Fruit fly (Drosophila melanogaster) whole organism, embryonic: ENCODE data around the gene Inx3.

Source experiments
- Atf3 ChIP-seq: fragments of 200-800 bp; sonication (Bioruptor generic); optimal IDR thresholded peaks from 3 replicates; lab custom pipeline; 2016; ENCODE audit warnings: missing biosample characterization, missing genetic modification characterization
- B-H1 ChIP-seq: fragments of 200-800 bp; sonication (Bioruptor generic); IDR thresholded peaks from 3 replicates; pipeline ENCODE4 v1.3.6; 2022; ENCODE audit warnings: missing biosample characterization, missing genetic modification characterization
- CG10366 ChIP-seq: fragments of 200-800 bp; sonication (Bioruptor generic); IDR thresholded peaks from 2 replicates; pipeline ENCODE4 v1.3.6; 2022; ENCODE audit warnings: missing biosample characterization, missing genetic modification characterization
- CG13287 ChIP-seq: fragments of 200-800 bp; sonication (Bioruptor generic); IDR thresholded peaks from 2 replicates; pipeline ENCODE4 v1.3.6; 2022; ENCODE audit warnings: missing biosample characterization, missing genetic modification characterization; ENCODE audit not compliant: partially characterized antibody
- CG15601 ChIP-seq: fragments of 200-800 bp; sonication (Bioruptor generic); optimal IDR thresholded peaks from 3 replicates; lab custom pipeline; 2019; ENCODE audit warnings: missing biosample characterization, mild to moderate bottlenecking, missing genetic modification characterization, moderate library complexity
- CG17568 ChIP-seq: fragments of 200-800 bp; sonication (Bioruptor generic); optimal IDR thresholded peaks from 2 replicates; lab custom pipeline; 2018; ENCODE audit warnings: missing biosample characterization, mild to moderate bottlenecking, missing genetic modification characterization, moderate library complexity
- CG17612 ChIP-seq: fragments of 200-800 bp; sonication (Bioruptor generic); IDR thresholded peaks from 2 replicates; pipeline ENCODE4 v1.3.6; 2022; ENCODE audit warnings: missing biosample characterization, missing genetic modification characterization
- CG17802 ChIP-seq: fragments of 200-800 bp; sonication (Bioruptor generic); optimal IDR thresholded peaks from 2 replicates; lab custom pipeline; 2018; ENCODE audit warnings: missing biosample characterization, mild to moderate bottlenecking, missing genetic modification characterization, moderate library complexity
- CG17829 ChIP-seq: fragments of 200-800 bp; optimal IDR thresholded peaks from 2 replicates; lab custom pipeline; 2019; ENCODE audit warnings: missing biosample characterization, mild to moderate bottlenecking, missing genetic modification characterization, moderate library complexity
- CG18262 ChIP-seq: fragments of 200-800 bp; optimal IDR thresholded peaks from 3 replicates; lab custom pipeline; 2019; ENCODE audit warnings: missing biosample characterization, mild to moderate bottlenecking, missing genetic modification characterization, moderate library complexity
- CG2116 ChIP-seq: fragments of 200-800 bp; sonication (Bioruptor generic); optimal IDR thresholded peaks from 3 replicates; lab custom pipeline; 2018; ENCODE audit warnings: missing biosample characterization, mild to moderate bottlenecking, missing genetic modification characterization
- CG2199 ChIP-seq: fragments of 200-800 bp; sonication (Bioruptor generic); IDR thresholded peaks from 3 replicates; pipeline ENCODE4 v1.3.6; 2022; ENCODE audit warnings: missing biosample characterization, missing genetic modification characterization
- CG30431 ChIP-seq: fragments of 200-800 bp; sonication (Bioruptor generic); optimal IDR thresholded peaks from 2 replicates; lab custom pipeline; 2017; ENCODE audit warnings: missing biosample characterization, missing genetic modification characterization
- CG3838 ChIP-seq: fragments of 200-800 bp; sonication (Bioruptor generic); optimal IDR thresholded peaks from 3 replicates; lab custom pipeline; 2016; ENCODE audit warnings: missing biosample characterization, missing genetic modification characterization
- CG4424 ChIP-seq: fragments of 200-800 bp; sonication (Bioruptor generic); optimal IDR thresholded peaks from 3 replicates; lab custom pipeline; 2016; ENCODE audit warnings: missing biosample characterization, missing genetic modification characterization
- CG4707 ChIP-seq: fragments of 200-800 bp; sonication (Bioruptor generic); optimal IDR thresholded peaks from 2 replicates; lab custom pipeline; 2018; ENCODE audit warnings: missing biosample characterization, mild to moderate bottlenecking, missing genetic modification characterization, moderate library complexity
- CG6791 ChIP-seq: fragments of 200-800 bp; sonication (Bioruptor generic); IDR thresholded peaks from 3 replicates; pipeline ENCODE4 v1.3.6; 2022; ENCODE audit warnings: missing biosample characterization, missing genetic modification characterization; ENCODE audit not compliant: partially characterized antibody
- CG7372 ChIP-seq: fragments of 200-800 bp; sonication (Bioruptor generic); IDR thresholded peaks from 2 replicates; pipeline ENCODE4 v1.3.6; 2022; ENCODE audit warnings: missing biosample characterization, missing genetic modification characterization
- CG7839 ChIP-seq: fragments of 200-800 bp; sonication (Bioruptor generic); optimal IDR thresholded peaks from 3 replicates; lab custom pipeline; 2018; ENCODE audit warnings: missing biosample characterization, mild to moderate bottlenecking, missing genetic modification characterization, moderate library complexity
- CG8388 ChIP-seq: fragments of 200-800 bp; sonication (Bioruptor generic); optimal IDR thresholded peaks from 2 replicates; lab custom pipeline; 2019; ENCODE audit warnings: missing biosample characterization, mild to moderate bottlenecking, missing genetic modification characterization, moderate library complexity
- CG9215 ChIP-seq: fragments of 200-800 bp; sonication (Bioruptor generic); IDR thresholded peaks from 2 replicates; pipeline ENCODE4 v1.3.6; 2022; ENCODE audit warnings: missing biosample characterization, missing genetic modification characterization
- Dad ChIP-seq: fragments of 200-800 bp; sonication (Bioruptor generic); optimal IDR thresholded peaks from 3 replicates; lab custom pipeline; 2016; ENCODE audit warnings: missing biosample characterization, missing genetic modification characterization
- HLH54F ChIP-seq: fragments of 200-800 bp; sonication (Bioruptor generic); optimal IDR thresholded peaks from 3 replicates; lab custom pipeline; 2016; ENCODE audit warnings: missing biosample characterization, missing genetic modification characterization
- HLHmδ ChIP-seq: fragments of 200-800 bp; sonication (Bioruptor generic); optimal IDR thresholded peaks from 2 replicates; lab custom pipeline; 2018; ENCODE audit warnings: missing biosample characterization, mild to moderate bottlenecking, missing genetic modification characterization, moderate library complexity
- HmgD ChIP-seq: fragments of 200-800 bp; sonication (Bioruptor generic); optimal IDR thresholded peaks from 3 replicates; lab custom pipeline; 2016; ENCODE audit warnings: missing biosample characterization, missing genetic modification characterization
- Hr78 ChIP-seq, 2 experiments: fragments of 200-800 bp in 1 of 2; fragments of >200 bp in 1 of 2; sonication (Bioruptor generic) in 1 of 2; optimal IDR thresholded peaks; 2 replicates each; lab custom pipeline; 2017 to 2019; ENCODE audit warnings: missing biosample characterization in 2 of 2, missing genetic modification characterization in 2 of 2, mild to moderate bottlenecking in 1 of 2, moderate library complexity in 1 of 2
- MESR4 ChIP-seq: fragments of 200-800 bp; sonication (Bioruptor generic); optimal IDR thresholded peaks from 2 replicates; lab custom pipeline; 2018; ENCODE audit warnings: missing biosample characterization, mild to moderate bottlenecking, missing genetic modification characterization, moderate library complexity
- Nf-YC ChIP-seq: fragments of 200-800 bp; optimal IDR thresholded peaks from 3 replicates; lab custom pipeline; 2019; ENCODE audit warnings: missing biosample characterization, mild to moderate bottlenecking, missing genetic modification characterization, moderate library complexity
- Oaz ChIP-seq: fragments of 200-800 bp; sonication (Bioruptor generic); IDR thresholded peaks from 2 replicates; pipeline ENCODE4 v1.3.6; 2022; ENCODE audit warnings: missing biosample characterization, missing genetic modification characterization
- Opbp ChIP-seq: fragments of 200-800 bp; sonication (Bioruptor generic); IDR thresholded peaks from 3 replicates; pipeline ENCODE4 v1.3.6; 2022; ENCODE audit warnings: missing biosample characterization, missing genetic modification characterization; ENCODE audit not compliant: partially characterized antibody
- Ptx1 ChIP-seq: fragments of 200-800 bp; sonication (Bioruptor generic); IDR thresholded peaks from 2 replicates; pipeline ENCODE4 v1.3.6; 2022; ENCODE audit warnings: missing biosample characterization, missing genetic modification characterization
- TFAM ChIP-seq: fragments of 200-800 bp; sonication (Bioruptor generic); optimal IDR thresholded peaks from 2 replicates; lab custom pipeline; 2017; ENCODE audit warnings: missing biosample characterization, missing genetic modification characterization, inconsistent platforms
- ap ChIP-seq: fragments of 200-800 bp; sonication (Bioruptor generic); IDR thresholded peaks from 2 replicates; pipeline ENCODE4 v1.3.6; 2022; ENCODE audit warnings: missing biosample characterization, missing genetic modification characterization
- br ChIP-seq: fragments of >200 bp; optimal IDR thresholded peaks from 2 replicates; lab custom pipeline; 2017
- crp ChIP-seq, 2 experiments: fragments of 200-800 bp; sonication (Bioruptor generic); optimal IDR thresholded peaks; 2 replicates in 1 of 2; 3 replicates in 1 of 2; lab custom pipeline; 2017; ENCODE audit warnings: missing biosample characterization in 2 of 2, missing genetic modification characterization in 2 of 2, mild to moderate bottlenecking in 1 of 2, moderate library complexity in 1 of 2
- danr ChIP-seq: fragments of 200-800 bp; sonication (Bioruptor generic); IDR thresholded peaks from 2 replicates; pipeline ENCODE4 v1.3.6; 2022; ENCODE audit warnings: missing biosample characterization, missing genetic modification characterization
- gcm ChIP-seq: fragments of 200-800 bp; sonication (Bioruptor generic); optimal IDR thresholded peaks from 2 replicates; lab custom pipeline; 2019; ENCODE audit warnings: missing biosample characterization, mild to moderate bottlenecking, missing genetic modification characterization, moderate library complexity
- gem ChIP-seq: fragments of 200-800 bp; sonication (Bioruptor generic); optimal IDR thresholded peaks from 2 replicates; lab custom pipeline; 2019; ENCODE audit warnings: missing biosample characterization, mild to moderate bottlenecking, missing genetic modification characterization, moderate library complexity
- hbn ChIP-seq: fragments of 200-800 bp; sonication (Bioruptor generic); IDR thresholded peaks from 2 replicates; pipeline ENCODE4 v1.3.6; 2022; ENCODE audit warnings: missing biosample characterization, missing genetic modification characterization; ENCODE audit not compliant: partially characterized antibody
- hth ChIP-seq: fragments of >200 bp; optimal IDR thresholded peaks from 2 replicates; lab custom pipeline; 2017; ENCODE audit warnings: inconsistent platforms
- kay ChIP-seq: fragments of 200-800 bp; sonication (Bioruptor generic); optimal IDR thresholded peaks from 2 replicates; lab custom pipeline; 2016; ENCODE audit warnings: missing biosample characterization, missing genetic modification characterization
- odd ChIP-seq: fragments of 200-800 bp; sonication (Bioruptor generic); optimal IDR thresholded peaks from 2 replicates; lab custom pipeline; 2017; ENCODE audit warnings: missing biosample characterization, mild to moderate bottlenecking, missing genetic modification characterization
- phol ChIP-seq: fragments of 200-800 bp; sonication (Bioruptor generic); optimal IDR thresholded peaks from 3 replicates; lab custom pipeline; 2018; ENCODE audit warnings: missing biosample characterization, mild to moderate bottlenecking, missing genetic modification characterization, moderate library complexity
- pros ChIP-seq: fragments of 200-800 bp; sonication (Bioruptor generic); optimal IDR thresholded peaks from 3 replicates; lab custom pipeline; 2019; ENCODE audit warnings: missing biosample characterization, mild to moderate bottlenecking, missing genetic modification characterization, moderate library complexity
- sens ChIP-seq: fragments of 200-800 bp; sonication (Bioruptor generic); peaks from one replicate; lab custom pipeline; 2016; ENCODE audit warnings: missing biosample characterization, missing genetic modification characterization
- unpg ChIP-seq: fragments of 200-800 bp; sonication (Bioruptor generic); optimal IDR thresholded peaks from 3 replicates; lab custom pipeline; 2018; ENCODE audit warnings: missing biosample characterization, mild to moderate bottlenecking, missing genetic modification characterization, moderate library complexity
- yki ChIP-seq: fragments of >200 bp; optimal IDR thresholded peaks from 3 replicates; lab custom pipeline; 2018
- zen ChIP-seq: fragments of 200-800 bp; sonication (Bioruptor generic); optimal IDR thresholded peaks from 3 replicates; lab custom pipeline; 2018; ENCODE audit warnings: missing biosample characterization, mild to moderate bottlenecking, missing genetic modification characterization, moderate library complexity
- zf30C ChIP-seq: fragments of 200-800 bp; sonication (Bioruptor generic); optimal IDR thresholded peaks from 3 replicates; lab custom pipeline; 2018; ENCODE audit warnings: missing biosample characterization, mild to moderate bottlenecking, missing genetic modification characterization

The Inx3 gene

DNA sequence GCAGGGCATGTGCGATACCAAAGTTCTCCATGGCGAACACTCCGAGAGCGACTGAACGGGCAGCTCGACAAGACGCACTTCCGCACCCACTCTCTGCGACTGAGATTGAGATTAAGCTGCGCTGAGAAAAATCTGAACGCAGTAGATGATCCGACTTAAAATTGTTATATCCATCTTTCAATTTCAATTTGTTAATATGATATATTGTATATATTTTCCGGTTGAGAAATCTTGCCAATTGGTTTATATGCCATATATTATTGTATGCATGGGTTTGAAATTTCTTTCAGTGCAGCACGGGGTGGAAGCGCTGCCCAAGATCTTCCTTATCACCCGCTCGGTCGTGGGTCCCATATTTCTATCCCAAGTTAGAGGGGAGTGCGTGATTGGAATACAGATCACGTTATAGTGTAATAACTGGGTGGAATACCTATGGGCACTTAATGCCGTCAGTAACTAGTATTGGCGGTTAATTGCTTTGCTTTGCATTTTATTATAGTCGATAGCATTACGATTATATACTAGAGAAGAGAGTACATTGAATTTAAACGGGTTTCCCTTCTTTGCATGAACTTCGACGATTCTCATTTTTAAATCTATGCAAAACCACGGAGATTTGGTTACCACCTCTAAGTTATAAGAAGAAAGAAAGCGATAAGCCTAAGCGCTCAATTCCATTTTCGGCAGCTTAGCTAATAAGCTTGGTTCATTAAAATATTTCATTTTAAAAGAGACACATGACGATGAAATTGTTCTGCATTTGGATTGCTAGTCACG lies 21.0 kb upstream of the Inx3 start, which contains the start of the genes Nepl19 and Nepl20 (continued):
- TF ChIP-seq CG7839 (tag; lab: Kevin White, UChicago) (peak; percentile 88), Atf3 (GFP tag; lab: Kevin White, UChicago) (no peak), TFAM (GFP tag; lab: Kevin White, UChicago) (no peak), pros (no peak), CG17612 (GFP tag; lab: Robert Waterston, UW) (peak; percentile 48), HLHmδ (GFP tag; lab: Kevin White, UChicago) (no peak), CG15601 (tag; lab: Kevin White, UChicago) (no peak), CG3838 (GFP tag; lab: Kevin White, UChicago) (peak; percentile 19), CG9215 (GFP tag; lab: Robert Waterston, UW) (peak; percentile 69), phol (tag; lab: Kevin White, UChicago) (peak; percentile 78), CG18262 (tag; lab: Kevin White, UChicago) (peak; percentile 84), Hr78 (GFP tag; optimal IDR thresholded peaks at IDR 0.05; lab: Kevin White, UChicago) (peak in 1 of 2 experiments; percentile 36), Dad (GFP tag; lab: Kevin White, UChicago) (peak; percentile 45), br (lab: Kevin White, UChicago) (no peak), gem (tag; lab: Kevin White, UChicago) (peak; percentile 88), Nf-YC (tag; lab: Kevin White, UChicago) (no peak), zf30C (peak; percentile 61), CG2199 (GFP tag; lab: Robert Waterston, UW) (no peak), gcm (GFP tag; lab: Kevin White, UChicago) (peak; percentile 70), CG30431 (GFP tag; lab: Kevin White, UChicago) (peak; percentile 70), MESR4 (GFP tag; lab: Kevin White, UChicago) (peak; percentile 13), unpg (GFP tag; lab: Kevin White, UChicago) (peak; percentile 83), kay (GFP tag; lab: Kevin White, UChicago) (peak; percentile 25), CG6791 (no peak), CG17568 (no peak), Oaz (GFP tag; lab: Robert Waterston, UW) (peak; percentile 36; the same call in 1 of the 2 replicates), CG2116 (GFP tag; lab: Kevin White, UChicago) (peak; percentile 26), Opbp (GFP tag; lab: Robert Waterston, UW) (no peak), ap (peak; percentile 46; the same call in 1 of the 2 replicates), crp (GFP tag; optimal IDR thresholded peaks at IDR 0.05; lab: Kevin White, UChicago) (peak in 1 of 2 experiments; percentile 9), danr (GFP tag; lab: Robert Waterston, UW) (peak; percentile 42), CG17802 (peak; percentile 24), sens (peak; percentile 93), CG4707 (GFP tag; lab: Kevin White, UChicago) (peak; percentile 24), hth (lab: Kevin White, UChicago) (no peak), CG7372 (peak; percentile 80), HLH54F (GFP tag; lab: Kevin White, UChicago) (peak; percentile 47), HmgD (GFP tag; lab: Kevin White, UChicago) (no peak), CG8388 (GFP tag; lab: Kevin White, UChicago) (peak; percentile 76), B-H1 (GFP tag; lab: Robert Waterston, UW) (peak; percentile 65), hbn (GFP tag; lab: Robert Waterston, UW) (no peak), CG13287 (GFP tag; lab: Robert Waterston, UW) (no peak), zen (tag; lab: Kevin White, UChicago) (peak; percentile 60), odd (GFP tag; lab: Kevin White, UChicago) (peak; percentile 41), yki (lab: Kevin White, UChicago) (no peak), CG10366 (GFP tag; lab: Robert Waterston, UW) (peak; percentile 74), Ptx1 (GFP tag; lab: Robert Waterston, UW) (peak; percentile 86), CG17829 (tag; lab: Kevin White, UChicago) (peak; percentile 84), CG4424 (GFP tag; lab: Kevin White, UChicago) (peak; percentile 77)
